Worm (Caenorhabditis elegans) whole organism, L4 larva: Measurements from ENCODE around the gene F49C5.7.

Source experiments
- ama-1 ChIP-seq: fragments of 150-350 bp; optimal IDR thresholded peaks from 2 replicates; lab custom pipeline; 2014; ENCODE audit warnings: inconsistent platforms, mixed read lengths
- fkh-10 ChIP-seq: fragments of 150-350 bp; optimal IDR thresholded peaks from 2 replicates; lab custom pipeline; 2014; ENCODE audit warnings: missing biosample characterization, missing genetic modification reagents, missing genetic modification characterization
- hlh-11 ChIP-seq: fragments of 200-800 bp; sonication (Bioruptor generic); optimal IDR thresholded peaks from 2 replicates; lab custom pipeline; 2018; ENCODE audit warnings: mild to moderate bottlenecking, missing genetic modification characterization, missing compliant biosample characterization
- mdl-1 ChIP-seq, 2 experiments: fragments of 150-350 bp in 1 of 2; sonication (generic microtip) in 1 of 2; optimal IDR thresholded peaks; 2 replicates each; lab custom pipeline; 2014 to 2017; ENCODE audit warnings: missing biosample characterization in 2 of 2, missing genetic modification characterization in 2 of 2
- nhr-42 ChIP-seq: fragments of 200-800 bp; sonication (Bioruptor generic); IDR thresholded peaks from 2 replicates; pipeline ENCODE4 v1.3.6; 2022; ENCODE audit warnings: missing genetic modification characterization, missing compliant biosample characterization
- nhr-6 ChIP-seq: fragments of 150-350 bp; optimal IDR thresholded peaks from 2 replicates; lab custom pipeline; 2014; ENCODE audit warnings: missing biosample characterization, missing genetic modification characterization
- skn-1 ChIP-seq: fragments of 150-350 bp; optimal IDR thresholded peaks from 2 replicates; lab custom pipeline; 2014; ENCODE audit warnings: missing biosample characterization, missing genetic modification characterization

- no peak for TF ChIP-seq nhr-42
- TF ChIP-seq ama-1 (lab: Kevin White, UChicago): no peak
- no peak for TF ChIP-seq mdl-1 (tag; optimal IDR thresholded peaks at IDR 0.05; lab: Kevin White, UChicago)
- TF ChIP-seq fkh-10 (GFP tag; lab: Kevin White, UChicago): no peak
- TF ChIP-seq hlh-11 (tag; lab: Kevin White, UChicago): no peak
- TF ChIP-seq skn-1: no peak
- no peak for TF ChIP-seq nhr-6 (tag; lab: Kevin White, UChicago)
Observed at ce11 chrII:12617586-12617985, 51.6 kb downstream of the F49C5.7 start, which contains the start of gene nspe-3.
